Fruit fly (Drosophila melanogaster) whole organism, embryonic: ENCODE data around the gene yin.

Experiments
- Asciz ChIP-seq: fragments of 200-800 bp; sonication (Bioruptor generic); optimal IDR thresholded peaks from 2 replicates; lab custom pipeline; 2017; ENCODE audit warnings: missing biosample characterization, mild to moderate bottlenecking, missing genetic modification characterization, missing genetic modification reagents
- B-H2 ChIP-seq: fragments of 200-800 bp; sonication (Bioruptor generic); optimal IDR thresholded peaks from 2 replicates; lab custom pipeline; 2018; ENCODE audit warnings: missing biosample characterization, mild to moderate bottlenecking, missing genetic modification characterization
- CG10147 ChIP-seq: fragments of 200-800 bp; sonication (Bioruptor generic); optimal IDR thresholded peaks from 2 replicates; lab custom pipeline; 2019; ENCODE audit warnings: missing biosample characterization, mild to moderate bottlenecking, missing genetic modification characterization, moderate library complexity
- CG10431 ChIP-seq: fragments of 200-800 bp; sonication (Bioruptor generic); optimal IDR thresholded peaks from 3 replicates; lab custom pipeline; 2018; ENCODE audit warnings: missing biosample characterization, mild to moderate bottlenecking, missing genetic modification characterization
- CG10462 ChIP-seq: fragments of 200-800 bp; sonication (Bioruptor generic); optimal IDR thresholded peaks from 2 replicates; lab custom pipeline; 2016; ENCODE audit warnings: missing biosample characterization, missing genetic modification characterization
- CG12769 ChIP-seq: fragments of 200-800 bp; sonication (Bioruptor generic); optimal IDR thresholded peaks from 2 replicates; lab custom pipeline; 2019; ENCODE audit warnings: missing biosample characterization, mild to moderate bottlenecking, missing genetic modification characterization, moderate library complexity
- CG15479 ChIP-seq: fragments of 200-800 bp; sonication (Bioruptor generic); optimal IDR thresholded peaks from 3 replicates; lab custom pipeline; 2019; ENCODE audit warnings: missing biosample characterization, mild to moderate bottlenecking, missing genetic modification characterization, moderate library complexity
- CG1602 ChIP-seq: fragments of 200-800 bp; sonication (Bioruptor generic); optimal IDR thresholded peaks from 3 replicates; lab custom pipeline; 2016; ENCODE audit warnings: missing biosample characterization, missing genetic modification characterization
- CG1603 ChIP-seq: fragments of 200-800 bp; sonication (Bioruptor generic); optimal IDR thresholded peaks from 2 replicates; lab custom pipeline; 2019; ENCODE audit warnings: missing biosample characterization, mild to moderate bottlenecking, missing genetic modification characterization, moderate library complexity
- CG2678 ChIP-seq: fragments of 200-800 bp; sonication (Bioruptor generic); optimal IDR thresholded peaks from 3 replicates; lab custom pipeline; 2019; ENCODE audit warnings: missing biosample characterization, mild to moderate bottlenecking, missing genetic modification characterization, moderate library complexity
- CG2889 ChIP-seq: fragments of 200-800 bp; sonication (Bioruptor generic); IDR thresholded peaks from 3 replicates; pipeline ENCODE4 v1.3.6; 2022; ENCODE audit warnings: missing biosample characterization, missing genetic modification characterization
- CG33557 ChIP-seq: fragments of 200-800 bp; sonication (Bioruptor generic); optimal IDR thresholded peaks from 2 replicates; lab custom pipeline; 2019; ENCODE audit warnings: missing biosample characterization, mild to moderate bottlenecking, missing genetic modification characterization, moderate library complexity
- CG4328 ChIP-seq: fragments of 200-800 bp; sonication (Bioruptor generic); optimal IDR thresholded peaks from 3 replicates; lab custom pipeline; 2017; ENCODE audit warnings: missing biosample characterization, missing genetic modification reagents, missing genetic modification characterization
- CG5245 ChIP-seq: fragments of 200-800 bp; sonication (Bioruptor generic); optimal IDR thresholded peaks from 3 replicates; lab custom pipeline; 2016; ENCODE audit warnings: missing biosample characterization, missing genetic modification characterization
- CG6689 ChIP-seq: fragments of 200-800 bp; sonication (Bioruptor generic); IDR thresholded peaks from 2 replicates; pipeline ENCODE4 v1.3.6; 2022; ENCODE audit warnings: missing biosample characterization, missing genetic modification characterization
- CG6765 ChIP-seq: fragments of 200-800 bp; sonication (Bioruptor generic); optimal IDR thresholded peaks from 3 replicates; lab custom pipeline; 2017; ENCODE audit warnings: missing biosample characterization, mild to moderate bottlenecking, missing genetic modification characterization
- CG7839 ChIP-seq: fragments of 200-800 bp; sonication (Bioruptor generic); optimal IDR thresholded peaks from 3 replicates; lab custom pipeline; 2018; ENCODE audit warnings: missing biosample characterization, mild to moderate bottlenecking, missing genetic modification characterization, moderate library complexity
- CG7928 ChIP-seq: fragments of 200-800 bp; sonication (Bioruptor generic); optimal IDR thresholded peaks from 2 replicates; lab custom pipeline; 2017; ENCODE audit warnings: missing biosample characterization, mild to moderate bottlenecking, missing genetic modification characterization
- CG8290 ChIP-seq, 3 experiments: fragments of 200-800 bp; sonication (Bioruptor generic); optimal IDR thresholded peaks; 2 replicates each; lab custom pipeline; 2016 to 2019; ENCODE audit warnings: missing biosample characterization in 3 of 3, missing genetic modification characterization in 3 of 3, mild to moderate bottlenecking in 2 of 3, moderate library complexity in 1 of 3
- Dref ChIP-seq: fragments of 200-800 bp; sonication (Bioruptor generic); IDR thresholded peaks from 2 replicates; pipeline ENCODE4 v1.3.6; 2022; ENCODE audit warnings: missing biosample characterization, missing genetic modification characterization
- E2f1 ChIP-seq: fragments of 200-800 bp; sonication (Bioruptor generic); IDR thresholded peaks from 2 replicates; pipeline ENCODE4 v1.3.6; 2022; ENCODE audit warnings: missing biosample characterization, missing genetic modification characterization
- Ets65A ChIP-seq: fragments of 200-800 bp; sonication (Bioruptor generic); peaks from one replicate; lab custom pipeline; 2016; ENCODE audit warnings: missing biosample characterization, missing genetic modification characterization
- H2.0 ChIP-seq: fragments of 200-800 bp; sonication (Bioruptor generic); IDR thresholded peaks from 2 replicates; pipeline ENCODE4 v1.3.6; 2022; ENCODE audit warnings: missing biosample characterization, missing genetic modification characterization
- HLH4C ChIP-seq: fragments of 200-800 bp; sonication (Bioruptor generic); IDR thresholded peaks from 3 replicates; pipeline ENCODE4 v1.3.6; 2022; ENCODE audit warnings: missing biosample characterization, missing genetic modification characterization; ENCODE audit not compliant: partially characterized antibody
- HLH54F ChIP-seq: fragments of 200-800 bp; sonication (Bioruptor generic); optimal IDR thresholded peaks from 3 replicates; lab custom pipeline; 2016; ENCODE audit warnings: missing biosample characterization, missing genetic modification characterization
- Hr3 ChIP-seq: fragments of 200-800 bp; sonication (Bioruptor generic); optimal IDR thresholded peaks from 3 replicates; lab custom pipeline; 2016; ENCODE audit warnings: missing biosample characterization, missing genetic modification characterization
- Lim3 ChIP-seq: fragments of 200-800 bp; sonication (Bioruptor generic); IDR thresholded peaks from 2 replicates; pipeline ENCODE4 v1.3.6; 2022; ENCODE audit warnings: missing biosample characterization, missing genetic modification characterization
- Med ChIP-seq: fragments of 200-800 bp; sonication (Bioruptor generic); peaks from one replicate; lab custom pipeline; 2016; ENCODE audit warnings: missing biosample characterization, missing genetic modification characterization, mild to moderate bottlenecking, inconsistent platforms, moderate library complexity
- Mes4 ChIP-seq: fragments of 200-800 bp; sonication (Bioruptor generic); optimal IDR thresholded peaks from 2 replicates; lab custom pipeline; 2016; ENCODE audit warnings: missing biosample characterization, missing genetic modification characterization
- Optix ChIP-seq: fragments of 200-800 bp; sonication (Bioruptor generic); IDR thresholded peaks from 3 replicates; pipeline ENCODE4 v1.3.6; 2022; ENCODE audit warnings: missing biosample characterization, missing genetic modification characterization
- Rfx ChIP-seq: fragments of 200-800 bp; sonication (Bioruptor generic); IDR thresholded peaks from 2 replicates; pipeline ENCODE4 v1.3.6; 2022; ENCODE audit warnings: missing biosample characterization, missing genetic modification characterization
- Sry-β ChIP-seq: fragments of 200-800 bp; sonication (Bioruptor generic); optimal IDR thresholded peaks from 2 replicates; lab custom pipeline; 2018; ENCODE audit warnings: missing biosample characterization, mild to moderate bottlenecking, missing genetic modification characterization, moderate library complexity
- Tbp ChIP-seq: fragments of >200 bp; optimal IDR thresholded peaks from 2 replicates; lab custom pipeline; 2018; ENCODE audit warnings: missing biosample characterization, missing genetic modification characterization
- YL-1 ChIP-seq: fragments of 200-800 bp; sonication (Bioruptor generic); optimal IDR thresholded peaks from 3 replicates; lab custom pipeline; 2017; ENCODE audit warnings: missing biosample characterization, mild to moderate bottlenecking, missing genetic modification characterization
- ap ChIP-seq: fragments of 200-800 bp; sonication (Bioruptor generic); IDR thresholded peaks from 2 replicates; pipeline ENCODE4 v1.3.6; 2022; ENCODE audit warnings: missing biosample characterization, missing genetic modification characterization
- ato ChIP-seq: fragments of 200-800 bp; sonication (Bioruptor generic); IDR thresholded peaks from 2 replicates; pipeline ENCODE4 v1.3.6; 2022; ENCODE audit warnings: missing biosample characterization, missing genetic modification characterization; ENCODE audit not compliant: partially characterized antibody
- chn ChIP-seq: fragments of 200-800 bp; sonication (Bioruptor generic); optimal IDR thresholded peaks from 2 replicates; lab custom pipeline; 2016; ENCODE audit warnings: missing biosample characterization, missing genetic modification characterization
- croc ChIP-seq: fragments of 200-800 bp; sonication (Bioruptor generic); conservative IDR thresholded peaks from 3 replicates; pipeline ENCODE4 v1.3.6; 2022; ENCODE audit warnings: missing biosample characterization, missing genetic modification characterization
- exex ChIP-seq: fragments of 200-800 bp; sonication (Bioruptor generic); optimal IDR thresholded peaks from 4 replicates; lab custom pipeline; 2018; ENCODE audit warnings: missing biosample characterization, mild to moderate bottlenecking, missing genetic modification characterization, moderate library complexity
- kah ChIP-seq: fragments of 200-800 bp; sonication (Bioruptor generic); optimal IDR thresholded peaks from 2 replicates; lab custom pipeline; 2018; ENCODE audit warnings: missing biosample characterization, mild to moderate bottlenecking, missing genetic modification characterization
- kay ChIP-seq: fragments of 200-800 bp; sonication (Bioruptor generic); optimal IDR thresholded peaks from 2 replicates; lab custom pipeline; 2016; ENCODE audit warnings: missing biosample characterization, missing genetic modification characterization
- org-1 ChIP-seq: fragments of 200-800 bp; sonication (Bioruptor generic); optimal IDR thresholded peaks from 2 replicates; lab custom pipeline; 2017; ENCODE audit warnings: missing biosample characterization, missing genetic modification characterization
- pzg ChIP-seq: fragments of 200-800 bp; sonication (Bioruptor generic); optimal IDR thresholded peaks from 3 replicates; lab custom pipeline; 2018; ENCODE audit warnings: missing biosample characterization, mild to moderate bottlenecking, missing genetic modification characterization, moderate library complexity
- repo ChIP-seq: fragments of 200-800 bp; sonication (Bioruptor generic); optimal IDR thresholded peaks from 2 replicates; lab custom pipeline; 2016; ENCODE audit warnings: missing biosample characterization, missing genetic modification characterization
- salm ChIP-seq: fragments of 200-800 bp; sonication (Bioruptor generic); optimal IDR thresholded peaks from 2 replicates; lab custom pipeline; 2018; ENCODE audit warnings: missing biosample characterization, mild to moderate bottlenecking, missing genetic modification characterization
- sim ChIP-seq: fragments of 200-800 bp; sonication (Bioruptor generic); IDR thresholded peaks from 2 replicates; pipeline ENCODE4 v1.3.6; 2022; ENCODE audit warnings: missing biosample characterization, missing genetic modification characterization
- slou ChIP-seq: fragments of 200-800 bp; sonication (Bioruptor generic); optimal IDR thresholded peaks from 3 replicates; lab custom pipeline; 2016; ENCODE audit warnings: missing biosample characterization, missing genetic modification characterization
- stwl ChIP-seq: fragments of 200-800 bp; sonication (Bioruptor generic); optimal IDR thresholded peaks from 3 replicates; lab custom pipeline; 2018; ENCODE audit warnings: missing biosample characterization, mild to moderate bottlenecking, missing genetic modification characterization, moderate library complexity
- tll ChIP-seq, 2 experiments: fragments of 200-800 bp in 1 of 2; fragments of >200 bp in 1 of 2; sonication (Bioruptor generic) in 1 of 2; optimal IDR thresholded peaks; 2 replicates each; lab custom pipeline; 2017 to 2019; ENCODE audit warnings: missing biosample characterization in 2 of 2, missing genetic modification characterization in 2 of 2, mild to moderate bottlenecking in 1 of 2, moderate library complexity in 1 of 2
- unpg ChIP-seq: fragments of 200-800 bp; sonication (Bioruptor generic); optimal IDR thresholded peaks from 3 replicates; lab custom pipeline; 2018; ENCODE audit warnings: missing biosample characterization, mild to moderate bottlenecking, missing genetic modification characterization, moderate library complexity

Gene yin

dm6 chrX:3838648-3839047 is 33.1 kb downstream of the yin start (continued):
- TF ChIP-seq HLH54F (peak; percentile 78), CG6765 (GFP tag; lab: Kevin White, UChicago) (peak; percentile 57), unpg (peak; percentile 85), stwl (tag; lab: Kevin White, UChicago) (no peak), Hr3 (GFP tag; lab: Kevin White, UChicago) (peak; percentile 60), H2.0 (GFP tag; lab: Robert Waterston, UW) (peak; percentile 80), Tbp (GFP tag; lab: Kevin White, UChicago) (no peak), CG5245 (peak; percentile 68), CG33557 (GFP tag; lab: Kevin White, UChicago) (peak; percentile 49), CG8290 (GFP tag; optimal IDR thresholded peaks at IDR 0.05; lab: Kevin White, UChicago) (peak; percentile 10), CG8290 (tag; optimal IDR thresholded peaks at IDR 0.05; lab: Kevin White, UChicago) (peak; percentile 26 to 85), HLH4C (no peak), slou (GFP tag; lab: Kevin White, UChicago) (peak; percentile 36), CG10431 (peak; percentile 41), Lim3 (GFP tag; lab: Robert Waterston, UW) (peak; percentile 34; the same call in 1 of the 2 replicates), ap (GFP tag; lab: Robert Waterston, UW) (peak; percentile 63), E2f1 (peak; percentile 75), CG1602 (GFP tag; lab: Kevin White, UChicago) (peak; percentile 68), CG7839 (peak; percentile 84), pzg (GFP tag; lab: Kevin White, UChicago) (no peak), Sry-β (GFP tag; lab: Kevin White, UChicago) (peak; percentile 4), kah (GFP tag; lab: Kevin White, UChicago) (peak; percentile 66), Rfx (GFP tag; lab: Robert Waterston, UW) (peak; percentile 90), sim (GFP tag; lab: Robert Waterston, UW) (peak; percentile 71), salm (peak; percentile 71), ato (no peak), CG12769 (tag; lab: Kevin White, UChicago) (peak; percentile 89), exex (tag; lab: Kevin White, UChicago) (peak; percentile 22), YL-1 (GFP tag; lab: Kevin White, UChicago) (peak; percentile 31), org-1 (GFP tag; lab: Kevin White, UChicago) (peak; percentile 64), CG10462 (GFP tag; lab: Kevin White, UChicago) (peak; percentile 40), CG2889 (0 out of 3 replicates have a peak, but pooled peaks have one; percentile 19), tll (GFP tag; optimal IDR thresholded peaks at IDR 0.05; lab: Kevin White, UChicago) (no peak), Med (peak; percentile 95), Optix (peak; percentile 80), Ets65A (GFP tag; lab: Kevin White, UChicago) (peak; percentile 94), kay (GFP tag; lab: Kevin White, UChicago) (peak; percentile 52), CG10147 (GFP tag; lab: Kevin White, UChicago) (peak; percentile 65), croc (GFP tag; lab: Robert Waterston, UW) (peak; percentile 49; the same call in 2 of the 3 replicates), CG6689 (GFP tag; lab: Robert Waterston, UW) (peak; percentile 70), CG2678 (tag; lab: Kevin White, UChicago) (peak; percentile 88), CG4328 (GFP tag; lab: Kevin White, UChicago) (peak; percentile 70), repo (peak; percentile 75), Mes4 (GFP tag; lab: Kevin White, UChicago) (peak; percentile 60), CG1603 (tag; lab: Kevin White, UChicago) (peak; percentile 80), B-H2 (GFP tag; lab: Kevin White, UChicago) (peak; percentile 57), chn (peak; percentile 84), Asciz (GFP tag; lab: Kevin White, UChicago) (peak; percentile 78), CG15479 (GFP tag; lab: Kevin White, UChicago) (no peak), CG7928 (GFP tag; lab: Kevin White, UChicago) (no peak), Dref (GFP tag; lab: Robert Waterston, UW) (no peak)
